Worm (Caenorhabditis elegans): ENCODE data around the gene srj-55.
A peak's percentile ranks its signal among the peaks of the same experiment; 100 is the strongest.

srj-55 gene

DNA sequence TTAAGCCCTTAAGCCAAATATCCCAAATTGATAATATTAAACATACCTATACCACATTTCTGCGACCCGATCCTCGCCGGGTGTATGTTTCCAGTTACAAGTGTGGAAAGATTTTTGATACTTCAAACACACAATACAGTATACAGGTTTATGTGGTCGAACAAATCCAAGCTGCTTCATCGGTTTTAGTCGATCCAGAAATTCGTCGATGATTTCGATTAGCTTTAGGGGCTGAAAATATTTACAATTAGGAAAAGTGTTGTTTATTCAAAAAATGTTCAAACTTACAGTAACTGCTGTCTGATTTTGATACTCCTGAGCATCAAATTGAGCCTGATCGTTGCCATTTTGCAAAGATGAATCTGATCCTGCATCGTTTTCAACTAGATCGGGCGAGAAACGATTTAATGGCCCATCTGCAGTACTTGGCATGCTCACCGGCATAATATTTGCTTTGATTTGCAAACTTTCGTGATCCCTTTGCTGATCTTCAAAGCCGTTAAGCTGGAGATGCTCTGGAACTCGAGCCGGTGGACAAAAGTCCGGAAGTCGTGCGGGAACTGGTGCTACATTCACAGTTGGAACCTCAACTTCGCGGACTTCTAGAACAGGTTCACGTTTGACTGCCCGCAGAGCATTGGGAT lies 18.6 kb upstream of the srj-55 start:
- TF ChIP-seq F37B4.10 (GFP tag; IDR thresholded peaks at IDR 0.05) (peak; percentile 95; the same call in 1 of the 2 replicates), efl-1 (GFP tag; optimal IDR thresholded peaks at IDR 0.05) (no peak), F52B5.7 (tag; optimal IDR thresholded peaks at IDR 0.05) (peak; percentile 0), mel-28 (tag; optimal IDR thresholded peaks at IDR 0.05; ENCODE audit: borderline replicate concordance) (no peak)

DNA sequence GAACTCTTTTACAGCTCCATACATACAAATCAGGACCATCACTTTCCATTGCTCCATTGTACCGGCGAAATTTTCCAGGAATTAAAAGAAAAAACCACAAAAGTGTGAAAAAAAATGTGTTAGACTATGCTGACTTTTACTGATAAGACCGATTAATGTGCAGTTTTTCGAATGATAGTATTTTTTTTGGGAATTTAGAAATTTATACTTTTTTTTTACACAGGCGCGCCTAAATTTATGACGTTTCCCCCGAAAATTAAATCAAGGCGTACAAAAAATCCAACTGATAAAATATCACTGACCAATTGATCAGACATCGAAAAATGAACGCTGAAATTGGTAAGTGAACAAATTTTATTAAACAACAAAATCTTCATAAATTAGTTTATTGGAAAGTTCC lies 17.7 kb upstream of the srj-55 start, which contains the start of gene folt-2:
TSS of gene folt-2 (minus strand) at position 179 of the 400 bp plus-strand sequence.
- TF ChIP-seq nhr-179 (tag; optimal IDR thresholded peaks at IDR 0.05) (no peak), snpc-1.3 (tag; optimal IDR thresholded peaks at IDR 0.05; ENCODE audit: insufficient read depth) (no peak), hsf-1 (GFP tag; IDR thresholded peaks at IDR 0.05) (no peak), atf-7 (tag; optimal IDR thresholded peaks at IDR 0.05) (peak; percentile 5), nhr-80 (tag; optimal IDR thresholded peaks at IDR 0.05) (peak; percentile 76)

DNA sequence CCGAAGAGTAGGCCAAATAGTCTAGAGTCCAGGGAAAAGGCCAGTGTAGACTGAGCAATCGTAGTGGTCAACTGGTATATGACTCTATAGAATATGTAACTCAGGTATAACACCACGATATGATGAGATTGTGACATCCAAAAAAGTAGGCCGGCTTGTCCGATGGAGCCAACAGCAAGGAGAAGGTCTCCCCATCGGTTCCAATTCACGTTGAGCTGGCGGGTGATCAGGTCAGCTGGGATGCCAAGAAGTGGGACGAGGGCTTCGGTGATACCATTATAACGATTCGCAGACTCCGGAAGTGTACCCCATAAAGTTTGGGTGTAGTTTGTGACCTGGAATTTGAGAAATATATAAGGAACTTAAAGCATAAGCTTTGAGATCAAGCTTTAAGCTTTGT lies 15.2 kb upstream of the srj-55 start:
- TF ChIP-seq F52B5.7 (tag; optimal IDR thresholded peaks at IDR 0.05) (no peak), hlh-26 (GFP tag; conservative IDR thresholded peaks at IDR 0.05) (no peak), C17E4.6 (GFP tag; IDR thresholded peaks at IDR 0.05) (no peak), madf-3 (GFP tag; IDR thresholded peaks at IDR 0.05) (0 out of 2 replicates have a peak, but pooled peaks have one; percentile 20), efl-1 (GFP tag; optimal IDR thresholded peaks at IDR 0.05) (no peak), F37B4.10 (GFP tag; IDR thresholded peaks at IDR 0.05) (peak; percentile 98), ama-1 (optimal IDR thresholded peaks at IDR 0.05) (no peak), ama-1 (GFP tag; optimal IDR thresholded peaks at IDR 0.05) (no peak)

DNA sequence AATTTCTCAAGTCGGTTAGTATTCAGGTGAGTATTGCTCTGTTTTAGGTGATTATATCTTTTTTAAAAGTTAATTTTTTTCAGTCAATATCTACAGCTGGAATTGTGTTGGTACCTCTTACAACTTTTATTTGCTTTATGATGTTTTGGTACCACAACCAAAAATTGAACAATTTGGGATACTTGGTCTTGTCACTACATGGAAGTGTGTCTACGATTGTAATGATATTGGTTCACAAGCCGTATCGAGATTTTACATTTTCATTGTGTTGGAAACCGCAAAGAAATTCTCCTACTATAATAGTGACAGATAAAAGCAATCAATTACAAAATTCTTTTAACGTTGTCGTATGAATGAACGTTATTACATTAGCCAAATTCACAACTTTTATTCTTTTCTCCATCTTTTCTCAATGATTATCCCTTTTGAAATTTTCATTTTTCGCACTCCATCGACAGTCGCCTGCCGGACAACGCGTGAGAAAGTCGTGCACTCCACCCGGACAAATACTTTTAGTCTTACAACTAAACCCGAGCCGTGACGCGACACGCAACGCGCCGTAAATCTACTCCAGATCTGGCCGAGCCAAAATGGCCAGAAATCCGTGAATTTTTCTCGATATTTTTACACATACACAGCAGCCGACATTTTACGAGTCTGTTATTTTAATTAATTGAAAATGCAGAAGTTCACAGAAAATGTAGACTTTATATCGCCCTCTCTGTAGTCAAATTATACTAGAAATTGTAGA lies 14.2 kb upstream of the srj-55 start:
- TF ChIP-seq repo-1 (tag; optimal IDR thresholded peaks at IDR 0.05): peak; percentile 45
- TF ChIP-seq bed-1 (GFP tag; IDR thresholded peaks at IDR 0.05): no peak
- peak; percentile 11 for TF ChIP-seq atf-7 (tag; optimal IDR thresholded peaks at IDR 0.05)
- TF ChIP-seq madf-10 (tag; optimal IDR thresholded peaks at IDR 0.05): peak; percentile 29
- peak; percentile 40; the same call in 1 of the 2 replicates for TF ChIP-seq hsf-1 (GFP tag; IDR thresholded peaks at IDR 0.05)
- peak; percentile 23; the same call in 1 of the 2 replicates for TF ChIP-seq dox-1 (GFP tag; IDR thresholded peaks at IDR 0.05)
- TF ChIP-seq chd-7 (tag; optimal IDR thresholded peaks at IDR 0.05): peak; percentile 54
- TF ChIP-seq snpc-1.1 (tag; optimal IDR thresholded peaks at IDR 0.05; ENCODE audit: insufficient read depth): no peak
- TF ChIP-seq hlh-12 (tag; optimal IDR thresholded peaks at IDR 0.05): no peak
- TF ChIP-seq nhr-80 (tag; optimal IDR thresholded peaks at IDR 0.05): peak; percentile 69
- TF ChIP-seq ztf-22 (GFP tag; optimal IDR thresholded peaks at IDR 0.05): peak; percentile 50
- TF ChIP-seq Y95B8A.8 (GFP tag; IDR thresholded peaks at IDR 0.05): no peak
- no peak for TF ChIP-seq F57C9.4 (tag; optimal IDR thresholded peaks at IDR 0.05)
- no peak for TF ChIP-seq lir-1 (GFP tag; conservative IDR thresholded peaks at IDR 0.05)
- peak; percentile 62 for TF ChIP-seq Y53G8AR.9 (GFP tag; conservative IDR thresholded peaks at IDR 0.05)
- no peak for TF ChIP-seq snpc-4 (GFP tag; optimal IDR thresholded peaks at IDR 0.05)
- TF ChIP-seq snpc-4 (tag; optimal IDR thresholded peaks at IDR 0.05): peak in 2 of 4 experiments; percentile 7 to 86
- peak; percentile 98 for TF ChIP-seq F37B4.10 (GFP tag; IDR thresholded peaks at IDR 0.05)
- peak; percentile 14 for TF ChIP-seq lin-54 (GFP tag; optimal IDR thresholded peaks at IDR 0.05)
- TF ChIP-seq B0019.2 (GFP tag; conservative IDR thresholded peaks at IDR 0.05): no peak
- TF ChIP-seq F33H1.4 (GFP tag; IDR thresholded peaks at IDR 0.05): no peak
- no peak for TF ChIP-seq ZK185.1 (tag; optimal IDR thresholded peaks at IDR 0.05; ENCODE audit: poor library complexity, severe bottlenecking)
- TF ChIP-seq B0336.3 (GFP tag; IDR thresholded peaks at IDR 0.05): peak; percentile 37; the same call in 1 of the 2 replicates
- TF ChIP-seq Y56A3A.18 (GFP tag; IDR thresholded peaks at IDR 0.05): peak; percentile 16; the same call in 1 of the 2 replicates
- peak; percentile 62 for TF ChIP-seq nhr-90 (tag; optimal IDR thresholded peaks at IDR 0.05)
- TF ChIP-seq Y67H2A.10 (GFP tag; conservative IDR thresholded peaks at IDR 0.05): no peak
- TF ChIP-seq Y79H2A.3 (GFP tag; conservative IDR thresholded peaks at IDR 0.05): no peak
- TF ChIP-seq B0261.1 (tag; optimal IDR thresholded peaks at IDR 0.05): no peak
- peak; percentile 77 for TF ChIP-seq nfyb-1 (GFP tag; IDR thresholded peaks at IDR 0.05)
